Worm (Caenorhabditis elegans): ENCODE measurements around the gene cey-1.

The cey-1 gene

ce11 chrII:11041846-11042262 lies 848 bp upstream of the cey-1 start (continued):
- TF ChIP-seq ets-4 (GFP tag; optimal IDR thresholded peaks at IDR 0.05) = no peak
- TF ChIP-seq egl-44 (GFP tag; IDR thresholded peaks at IDR 0.05) = no peak
- TF ChIP-seq Y56A3A.18 (GFP tag; IDR thresholded peaks at IDR 0.05) = no peak
- TF ChIP-seq B0336.3 (GFP tag; IDR thresholded peaks at IDR 0.05) = no peak
- TF ChIP-seq attf-6 (GFP tag; IDR thresholded peaks at IDR 0.05) = no peak
- TF ChIP-seq hsf-1 (GFP tag; IDR thresholded peaks at IDR 0.05) = no peak
- TF ChIP-seq Y53F4B.3 (GFP tag; IDR thresholded peaks at IDR 0.05) = no peak
- no peak for TF ChIP-seq nhr-120 (GFP tag; IDR thresholded peaks at IDR 0.05)
- no peak for TF ChIP-seq F49E8.2 (tag; optimal IDR thresholded peaks at IDR 0.05; ENCODE audit: insufficient read depth)
- no peak for TF ChIP-seq bed-2 (GFP tag; IDR thresholded peaks at IDR 0.05)
- TF ChIP-seq D2030.7 (GFP tag; IDR thresholded peaks at IDR 0.05) = no peak
- TF ChIP-seq ceh-79 (tag; optimal IDR thresholded peaks at IDR 0.05) = no peak
- TF ChIP-seq madf-3 (GFP tag; IDR thresholded peaks at IDR 0.05) = 0 out of 2 replicates have a peak, but pooled peaks have one; percentile 44
- no peak for TF ChIP-seq nhr-90 (tag; optimal IDR thresholded peaks at IDR 0.05)
- no peak for TF ChIP-seq F10E7.11 (tag; optimal IDR thresholded peaks at IDR 0.05)
- TF ChIP-seq tbx-9 (tag; optimal IDR thresholded peaks at IDR 0.05; ENCODE audit: borderline replicate concordance) = no peak
- no peak for TF ChIP-seq tlf-1 (GFP tag; optimal IDR thresholded peaks at IDR 0.05)
- no peak for TF ChIP-seq let-607 (tag; optimal IDR thresholded peaks at IDR 0.05)
- no peak for TF ChIP-seq madf-10 (tag; optimal IDR thresholded peaks at IDR 0.05)
- TF ChIP-seq ccch-3 (GFP tag; optimal IDR thresholded peaks at IDR 0.05) = no peak
- TF ChIP-seq ztf-18 (tag; optimal IDR thresholded peaks at IDR 0.05) = no peak
- TF ChIP-seq F33H1.4 (GFP tag; IDR thresholded peaks at IDR 0.05) = no peak
- TF ChIP-seq bed-1 (GFP tag; IDR thresholded peaks at IDR 0.05) = no peak
- no peak for TF ChIP-seq nhr-27 (tag; optimal IDR thresholded peaks at IDR 0.05)
- TF ChIP-seq cebp-2 (GFP tag; IDR thresholded peaks at IDR 0.05) = no peak
- no peak for TF ChIP-seq repo-1 (tag; optimal IDR thresholded peaks at IDR 0.05)
- no peak for TF ChIP-seq Y53G8AR.9 (GFP tag; conservative IDR thresholded peaks at IDR 0.05)
- TF ChIP-seq chd-7 (tag; optimal IDR thresholded peaks at IDR 0.05) = no peak
- no peak for TF ChIP-seq somi-1 (GFP tag; optimal IDR thresholded peaks at IDR 0.05)
- TF ChIP-seq snpc-1.1 (tag; optimal IDR thresholded peaks at IDR 0.05; ENCODE audit: insufficient read depth) = no peak
- no peak for TF ChIP-seq cebp-1 (GFP tag; IDR thresholded peaks at IDR 0.05)
- TF ChIP-seq cebp-1 (tag; optimal IDR thresholded peaks at IDR 0.05) = peak; percentile 18
- TF ChIP-seq snpc-4 (GFP tag; optimal IDR thresholded peaks at IDR 0.05) = no peak
- TF ChIP-seq snpc-4 (tag; optimal IDR thresholded peaks at IDR 0.05) = peak in 2 of 4 experiments; percentile 5 to 11
- TF ChIP-seq xnd-1 (tag; optimal IDR thresholded peaks at IDR 0.05) = no peak
- no peak for TF ChIP-seq efl-1 (GFP tag; optimal IDR thresholded peaks at IDR 0.05)
- TF ChIP-seq let-526 (GFP tag; IDR thresholded peaks at IDR 0.05) = no peak
- TF ChIP-seq C17E4.6 (GFP tag; IDR thresholded peaks at IDR 0.05) = no peak
- no peak for TF ChIP-seq rcor-1 (GFP tag; IDR thresholded peaks at IDR 0.05)
- no peak for TF ChIP-seq tbp1 (GFP tag; optimal IDR thresholded peaks at IDR 0.05)
- TF ChIP-seq aptf-2 (GFP tag; conservative IDR thresholded peaks at IDR 0.05) = no peak
- no peak for TF ChIP-seq nfya-1 (tag; optimal IDR thresholded peaks at IDR 0.05; ENCODE audit: borderline replicate concordance, insufficient read depth)
- no peak for TF ChIP-seq aptf-3 (GFP tag; IDR thresholded peaks at IDR 0.05)
- TF ChIP-seq hmg-20 (GFP tag; IDR thresholded peaks at IDR 0.05) = no peak
- TF ChIP-seq Y79H2A.3 (GFP tag; conservative IDR thresholded peaks at IDR 0.05) = no peak
- no peak for TF ChIP-seq lir-1 (GFP tag; conservative IDR thresholded peaks at IDR 0.05)
- TF ChIP-seq akir-1 (GFP tag; optimal IDR thresholded peaks at IDR 0.05) = no peak
- TF ChIP-seq pbrm-1 (GFP tag; IDR thresholded peaks at IDR 0.05) = 0 out of 2 replicates have a peak, but pooled peaks have one; percentile 33
- TF ChIP-seq gei-17 (GFP tag; optimal IDR thresholded peaks at IDR 0.05) = no peak
